Worm (Caenorhabditis elegans): ENCODE results near the gene Y82E9BL.3.

Y82E9BL.3 gene

ce11 chrIII:1342488-1342887 lies 8.2 kb downstream of the Y82E9BL.3 start, which contains the start of gene fbxa-26:
TSS of gene fbxa-26 (minus strand) at chrIII:1342522.
- TF ChIP-seq ztf-1 (GFP tag; conservative IDR thresholded peaks at IDR 0.05) = no peak
- no peak for TF ChIP-seq nhr-10 (tag; optimal IDR thresholded peaks at IDR 0.05)
- no peak for TF ChIP-seq lin-13 (GFP tag; optimal IDR thresholded peaks at IDR 0.05)
- peak; percentile 48 for TF ChIP-seq fos-1 (tag; optimal IDR thresholded peaks at IDR 0.05)

ce11 chrIII:1340240-1340639 lies 10.4 kb downstream of the Y82E9BL.3 start, which contains the start of gene fbxa-5:
TSS of gene fbxa-5 (minus strand) at chrIII:1340340.
- TF ChIP-seq sma-9 (GFP tag; optimal IDR thresholded peaks at IDR 0.05) (no peak), sma-9 (tag; optimal IDR thresholded peaks at IDR 0.05) (no peak), elt-3 (tag; optimal IDR thresholded peaks at IDR 0.05) (no peak)

ce11 chrIII:1331894-1332293 lies 18.8 kb downstream of the Y82E9BL.3 start, which contains the start of gene Y82E9BL.19:
TSS of gene Y82E9BL.19 (plus strand) at chrIII:1332016.
- peak; percentile 60 for TF ChIP-seq fos-1 (tag; optimal IDR thresholded peaks at IDR 0.05)
- TF ChIP-seq nhr-25 (tag; optimal IDR thresholded peaks at IDR 0.05) = no peak

ce11 chrIII:1326490-1326889 lies 24.2 kb downstream of the Y82E9BL.3 start, which contains the start of gene Y82E9BL.18:
TSS of gene Y82E9BL.18 (plus strand) at chrIII:1326790.
- no peak for TF ChIP-seq nhr-23 (tag; optimal IDR thresholded peaks at IDR 0.05)
- TF ChIP-seq ceh-82 (tag; optimal IDR thresholded peaks at IDR 0.05) = no peak
- no peak for TF ChIP-seq skn-1 (tag; optimal IDR thresholded peaks at IDR 0.05)
- no peak for TF ChIP-seq nhr-129 (tag; optimal IDR thresholded peaks at IDR 0.05)
- no peak for TF ChIP-seq peb-1 (tag; optimal IDR thresholded peaks at IDR 0.05)
- no peak for TF ChIP-seq zag-1 (tag; optimal IDR thresholded peaks at IDR 0.05)
- no peak for TF ChIP-seq lin-11 (tag; optimal IDR thresholded peaks at IDR 0.05)

ce11 chrIII:1324513-1324912 lies 26.1 kb downstream of the Y82E9BL.3 start, which contains the start of gene fbxa-14:
TSS of gene fbxa-14 (minus strand) at chrIII:1324613.
- TF ChIP-seq blmp-1 (tag; optimal IDR thresholded peaks at IDR 0.05; ENCODE audit: insufficient read depth) (no peak), mbf-1 (tag; optimal IDR thresholded peaks at IDR 0.05) (no peak), skn-1 (tag; optimal IDR thresholded peaks at IDR 0.05) (no peak), egl-27 (tag; optimal IDR thresholded peaks at IDR 0.05) (no peak), snpc-4 (tag; optimal IDR thresholded peaks at IDR 0.05) (no peak), nhr-23 (tag; optimal IDR thresholded peaks at IDR 0.05) (no peak), nhr-77 (tag; optimal IDR thresholded peaks at IDR 0.05) (no peak), ztf-11 (tag; optimal IDR thresholded peaks at IDR 0.05) (no peak), lin-39 (tag; optimal IDR thresholded peaks at IDR 0.05) (no peak), fos-1 (tag; optimal IDR thresholded peaks at IDR 0.05) (no peak), nhr-12 (tag; optimal IDR thresholded peaks at IDR 0.05) (no peak), nhr-25 (tag; optimal IDR thresholded peaks at IDR 0.05) (no peak), lin-13 (GFP tag; optimal IDR thresholded peaks at IDR 0.05) (no peak), mab-5 (tag; optimal IDR thresholded peaks at IDR 0.05) (no peak), ama-1 (optimal IDR thresholded peaks at IDR 0.05) (no peak), lsy-2 (tag; optimal IDR thresholded peaks at IDR 0.05) (no peak)

ce11 chrIII:1323555-1323954 lies 27.1 kb downstream of the Y82E9BL.3 start:
- TF ChIP-seq mdl-1 (tag; optimal IDR thresholded peaks at IDR 0.05) (no peak), sem-4 (tag; optimal IDR thresholded peaks at IDR 0.05) (no peak), fos-1 (tag; optimal IDR thresholded peaks at IDR 0.05) (peak; percentile 89), lin-39 (tag; optimal IDR thresholded peaks at IDR 0.05) (no peak), dmd-4 (tag; optimal IDR thresholded peaks at IDR 0.05) (no peak), ztf-1 (GFP tag; conservative IDR thresholded peaks at IDR 0.05) (no peak), unc-62 (GFP tag; optimal IDR thresholded peaks at IDR 0.05) (no peak), ceh-82 (tag; optimal IDR thresholded peaks at IDR 0.05) (no peak), nhr-25 (tag; optimal IDR thresholded peaks at IDR 0.05) (no peak), elt-1 (tag; optimal IDR thresholded peaks at IDR 0.05) (no peak), sma-9 (GFP tag; optimal IDR thresholded peaks at IDR 0.05) (peak; percentile 42), sma-9 (tag; optimal IDR thresholded peaks at IDR 0.05) (no peak), crh-2 (tag; optimal IDR thresholded peaks at IDR 0.05) (peak; percentile 1), mab-5 (tag; optimal IDR thresholded peaks at IDR 0.05) (no peak), nhr-23 (tag; optimal IDR thresholded peaks at IDR 0.05) (no peak), ama-1 (optimal IDR thresholded peaks at IDR 0.05) (no peak), nhr-10 (tag; optimal IDR thresholded peaks at IDR 0.05) (no peak), peb-1 (tag; optimal IDR thresholded peaks at IDR 0.05) (no peak)

All from whole organism, L2 larva.